Worm (Caenorhabditis elegans) whole organism, early embryonic: ENCODE measurements around the gene knl-1.

Experiments
- F13C5.2 ChIP-seq: sonication (generic microtip); optimal IDR thresholded peaks from 2 replicates; lab custom pipeline; 2017; ENCODE audit warnings: mild to moderate bottlenecking, missing genetic modification characterization, inconsistent platforms, missing compliant biosample characterization
- aly-1 ChIP-seq: sonication (generic microtip); optimal IDR thresholded peaks from 2 replicates; lab custom pipeline; 2016; ENCODE audit warnings: missing genetic modification characterization, missing compliant biosample characterization
- ama-1 ChIP-seq: fragments of 150-350 bp; optimal IDR thresholded peaks from 2 replicates; lab custom pipeline; 2014
- flt-1 ChIP-seq: fragments of 200-800 bp; sonication (Bioruptor generic); IDR thresholded peaks from 2 replicates; pipeline ENCODE4 v1.3.6; 2022; ENCODE audit warnings: missing genetic modification characterization, missing compliant biosample characterization
- hmbx-1 ChIP-seq: sonication (generic microtip); optimal IDR thresholded peaks from 2 replicates; lab custom pipeline; 2016; ENCODE audit warnings: mild to moderate bottlenecking, missing genetic modification characterization, missing compliant biosample characterization
- hnd-1 ChIP-seq: sonication (generic microtip); optimal IDR thresholded peaks from 2 replicates; lab custom pipeline; 2016; ENCODE audit warnings: missing genetic modification characterization, missing compliant biosample characterization
- tbx-37 ChIP-seq: fragments of 200-800 bp; sonication (Bioruptor generic); conservative IDR thresholded peaks from 2 replicates; pipeline ENCODE4 v1.3.6; 2022; ENCODE audit warnings: missing genetic modification reagents, missing genetic modification characterization, missing compliant biosample characterization

DNA sequence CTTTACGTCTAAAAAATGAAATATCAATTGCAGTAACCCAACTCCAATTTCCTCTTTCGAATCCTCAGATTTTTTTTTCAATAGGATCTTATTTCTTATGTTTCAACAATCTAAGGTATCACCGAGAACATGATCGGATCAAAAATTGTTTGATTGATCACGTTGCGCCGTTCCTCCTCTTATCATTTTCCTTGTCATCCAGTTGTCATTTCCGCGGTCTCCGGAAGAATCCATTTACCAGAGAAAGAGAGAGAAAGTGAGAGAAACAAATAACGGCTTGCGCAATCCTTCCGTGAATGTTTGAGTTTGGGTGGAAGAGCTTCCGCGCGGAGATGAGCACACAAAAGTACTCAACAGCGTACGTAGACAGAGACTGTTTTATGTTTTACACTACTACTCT lies 42.8 kb downstream of the knl-1 start:
- TF ChIP-seq hnd-1 (tag; lab: Kevin White, UChicago) (no peak), F13C5.2 (tag; lab: Kevin White, UChicago) (no peak), tbx-37 (GFP tag; lab: Robert Waterston, UW) (no peak), aly-1 (tag; lab: Kevin White, UChicago) (no peak), flt-1 (GFP tag; lab: Robert Waterston, UW) (no peak), hmbx-1 (tag; lab: Kevin White, UChicago) (no peak), ama-1 (lab: Kevin White, UChicago) (no peak)
